Fruit fly (Drosophila melanogaster): ENCODE measurements around the gene Tmem43.

Tmem43 gene

dm6 chr3L:7960707-7961695, 46.1 kb upstream of the Tmem43 start (continued):
- TF ChIP-seq pum (GFP tag; optimal IDR thresholded peaks at IDR 0.05): no peak
- TF ChIP-seq crol (GFP tag; IDR thresholded peaks at IDR 0.05): no peak
- TF ChIP-seq wdn (GFP tag; IDR thresholded peaks at IDR 0.05): no peak
- peak; percentile 36 for TF ChIP-seq dmrt11E (tag; optimal IDR thresholded peaks at IDR 0.05)
- TF ChIP-seq inv (GFP tag; IDR thresholded peaks at IDR 0.05; ENCODE audit: partially characterized antibody): no peak
- TF ChIP-seq CG8924 (tag; optimal IDR thresholded peaks at IDR 0.05): peak; percentile 5
- no peak for TF ChIP-seq amos (GFP tag; IDR thresholded peaks at IDR 0.05; ENCODE audit: partially characterized antibody)
- no peak for TF ChIP-seq Atf6 (GFP tag; IDR thresholded peaks at IDR 0.05)
- no peak for TF ChIP-seq Poxn (GFP tag; IDR thresholded peaks at IDR 0.05)
- TF ChIP-seq CG12219 (GFP tag; optimal IDR thresholded peaks at IDR 0.05): no peak
- TF ChIP-seq CG16779 (GFP tag; IDR thresholded peaks at IDR 0.05): no peak
- TF ChIP-seq Vsx1 (GFP tag; optimal IDR thresholded peaks at IDR 0.05): peak; percentile 66
- TF ChIP-seq Jarid2 (GFP tag; optimal IDR thresholded peaks at IDR 0.05): no peak
- TF ChIP-seq CG16815 (GFP tag; optimal IDR thresholded peaks at IDR 0.05): no peak

DNA sequence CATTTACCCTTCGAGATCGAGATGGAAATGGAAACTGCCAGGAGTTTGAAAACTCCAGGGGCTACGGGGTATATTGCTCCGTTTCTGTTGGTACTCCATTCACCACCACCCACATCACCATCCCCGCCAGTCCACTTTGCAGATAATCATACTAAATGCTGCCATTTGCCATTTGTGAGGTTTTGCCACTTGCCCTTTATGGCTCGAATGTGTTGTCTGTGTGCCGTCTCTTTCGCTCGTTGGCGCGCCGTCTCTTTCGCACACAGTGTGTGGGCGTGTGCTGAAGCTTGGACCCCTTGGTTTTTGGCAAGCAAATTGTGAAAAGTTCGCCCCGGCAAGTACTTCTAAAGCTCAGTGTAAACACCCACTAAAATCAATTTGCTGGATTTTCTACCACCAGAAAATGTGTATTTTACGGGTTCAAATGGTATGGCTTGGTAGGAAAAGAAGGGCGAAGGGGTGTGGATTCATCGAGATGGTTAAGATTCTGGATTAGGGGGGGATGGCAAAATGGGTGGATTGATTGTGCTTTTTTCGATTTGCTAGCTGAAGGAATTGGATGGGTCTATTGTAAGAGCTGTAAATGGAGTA, 43.8 kb upstream of the Tmem43 start:
- no peak for TF ChIP-seq Rx (GFP tag; IDR thresholded peaks at IDR 0.05)
- TF ChIP-seq Sry-δ (GFP tag; optimal IDR thresholded peaks at IDR 0.05): no peak
- TF ChIP-seq tup (GFP tag; optimal IDR thresholded peaks at IDR 0.05): no peak
- no peak for TF ChIP-seq CG7963 (GFP tag; IDR thresholded peaks at IDR 0.05; ENCODE audit: partially characterized antibody)
- TF ChIP-seq CG13894 (tag; optimal IDR thresholded peaks at IDR 0.05): peak; percentile 23
- TF ChIP-seq Stat92E (GFP tag; optimal IDR thresholded peaks at IDR 0.05): no peak
- TF ChIP-seq hkb (optimal IDR thresholded peaks at IDR 0.05): no peak
- TF ChIP-seq hkb (GFP tag; IDR thresholded peaks at IDR 0.05): no peak
- peak; percentile 12 for TF ChIP-seq mirr (GFP tag; optimal IDR thresholded peaks at IDR 0.05)
- peak; percentile 80 for TF ChIP-seq exex (tag; optimal IDR thresholded peaks at IDR 0.05)
- TF ChIP-seq CG6175 (GFP tag; IDR thresholded peaks at IDR 0.05): 0 out of 3 replicates have a peak, but pooled peaks have one; percentile 28
- TF ChIP-seq sisA (GFP tag; IDR thresholded peaks at IDR 0.05): no peak
- TF ChIP-seq CG4328 (GFP tag; optimal IDR thresholded peaks at IDR 0.05): no peak
- TF ChIP-seq abd-A (tag; optimal IDR thresholded peaks at IDR 0.05): peak; percentile 98
- no peak for TF ChIP-seq fru (optimal IDR thresholded peaks at IDR 0.05)
- TF ChIP-seq PHDP (tag; optimal IDR thresholded peaks at IDR 0.05): no peak
- no peak for TF ChIP-seq CG11247 (GFP tag; IDR thresholded peaks at IDR 0.05)
- peak; percentile 41 for TF ChIP-seq CG1832 (GFP tag; optimal IDR thresholded peaks at IDR 0.05)
- TF ChIP-seq seq (GFP tag; IDR thresholded peaks at IDR 0.05): peak; percentile 71; the same call in 1 of the 2 replicates
- no peak for TF ChIP-seq Trl (optimal IDR thresholded peaks at IDR 0.05)
- no peak for TF ChIP-seq Trl (GFP tag; optimal IDR thresholded peaks at IDR 0.05)
- no peak for TF ChIP-seq CG2129 (GFP tag; IDR thresholded peaks at IDR 0.05; ENCODE audit: partially characterized antibody)
- peak; percentile 95 for TF ChIP-seq Nf-YC (tag; optimal IDR thresholded peaks at IDR 0.05)
- TF ChIP-seq Hr3 (GFP tag; optimal IDR thresholded peaks at IDR 0.05): no peak
- TF ChIP-seq mld (GFP tag; IDR thresholded peaks at IDR 0.05; ENCODE audit: partially characterized antibody): no peak
- peak; percentile 23 for TF ChIP-seq Med (GFP tag)
- TF ChIP-seq crol (GFP tag; IDR thresholded peaks at IDR 0.05): peak; percentile 86
- no peak for TF ChIP-seq B-H1 (GFP tag; IDR thresholded peaks at IDR 0.05)
- TF ChIP-seq Ets65A (GFP tag): peak; percentile 61
- TF ChIP-seq CG10321 (GFP tag; IDR thresholded peaks at IDR 0.05): peak; percentile 74
- TF ChIP-seq Nf-YB (GFP tag; optimal IDR thresholded peaks at IDR 0.05): peak; percentile 90
- no peak for TF ChIP-seq CG1603 (tag; optimal IDR thresholded peaks at IDR 0.05)
- TF ChIP-seq Atf6 (GFP tag; IDR thresholded peaks at IDR 0.05): no peak
- no peak for TF ChIP-seq zen2 (GFP tag; IDR thresholded peaks at IDR 0.05; ENCODE audit: partially characterized antibody)
- TF ChIP-seq CG11456 (GFP tag; IDR thresholded peaks at IDR 0.05): 0 out of 3 replicates have a peak, but pooled peaks have one; percentile 34
